Worm (Caenorhabditis elegans) whole organism, midembryonic: ENCODE data around the gene ZC395.4.

Experiments
- T22C8.4 ChIP-seq: fragments of 200-800 bp; sonication (Bioruptor generic); IDR thresholded peaks from 2 replicates; pipeline ENCODE4 v1.3.6; 2022; ENCODE audit warnings: missing genetic modification characterization, missing compliant biosample characterization
- cog-1 ChIP-seq: sonication (generic microtip); optimal IDR thresholded peaks from 2 replicates; lab custom pipeline; 2016; ENCODE audit warnings: missing genetic modification characterization, missing compliant biosample characterization
- flt-1 ChIP-seq: fragments of 200-800 bp; sonication (Bioruptor generic); IDR thresholded peaks from 2 replicates; pipeline ENCODE4 v1.3.6; 2022; ENCODE audit warnings: missing genetic modification characterization, missing compliant biosample characterization
- klf-2 ChIP-seq: fragments of 200-800 bp; sonication (Bioruptor generic); conservative IDR thresholded peaks from 2 replicates; pipeline ENCODE4 v1.3.6; 2022; ENCODE audit warnings: missing genetic modification reagents, missing genetic modification characterization, missing compliant biosample characterization
- med-1 ChIP-seq: sonication (generic microtip); optimal IDR thresholded peaks from 2 replicates; lab custom pipeline; 2017; ENCODE audit warnings: missing genetic modification characterization, mild to moderate bottlenecking, missing compliant biosample characterization, antibody characterized with exemption, missing genetic modification reagents; ENCODE audit not compliant: insufficient read depth
- tab-1 ChIP-seq: fragments of 200-800 bp; sonication (Bioruptor generic); IDR thresholded peaks from 2 replicates; pipeline ENCODE4 v1.3.6; 2022; ENCODE audit warnings: missing genetic modification characterization, missing compliant biosample characterization
- ztf-29 ChIP-seq: fragments of 200-800 bp; sonication (Bioruptor generic); IDR thresholded peaks from 2 replicates; pipeline ENCODE4 v1.3.6; 2022; ENCODE audit warnings: missing genetic modification reagents, missing genetic modification characterization, missing compliant biosample characterization

DNA sequence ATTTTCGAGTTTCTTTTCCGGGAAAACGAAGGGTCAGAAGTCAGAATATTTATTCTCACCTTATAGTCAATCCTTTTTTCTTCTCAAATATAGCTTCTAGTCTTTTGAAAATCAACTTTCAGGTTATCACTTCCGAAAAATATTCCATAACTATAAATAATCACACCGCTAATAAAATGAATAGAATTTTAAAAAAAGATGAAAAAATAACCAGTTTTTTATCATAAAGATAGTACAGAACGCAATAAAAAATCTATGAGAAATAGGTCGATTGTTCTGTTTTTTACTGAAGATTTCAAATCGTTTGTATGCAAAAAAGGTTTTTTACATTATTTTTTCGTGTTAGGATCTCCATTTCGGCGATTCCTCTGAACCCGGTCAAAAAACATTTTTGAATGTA, 20.3 kb downstream of the ZC395.4 start:
- no peak for TF ChIP-seq ztf-29 (GFP tag; lab: Robert Waterston, UW)
- TF ChIP-seq klf-2: no peak
- no peak for TF ChIP-seq flt-1 (GFP tag; lab: Robert Waterston, UW)
- TF ChIP-seq T22C8.4: no peak
- no peak for TF ChIP-seq cog-1
- no peak for TF ChIP-seq med-1 (GFP tag; lab: Kevin White, UChicago)
- TF ChIP-seq tab-1 (GFP tag; lab: Robert Waterston, UW): no peak
